Worm (Caenorhabditis elegans) whole organism, L4 larva: Measurements from ENCODE around the gene C49A9.5.

Experiments used
- F26F4.8 ChIP-seq: fragments of 200-800 bp; sonication (Bioruptor generic); conservative IDR thresholded peaks from 2 replicates; pipeline ENCODE4 v1.3.6; 2022; ENCODE audit warnings: missing genetic modification characterization, missing compliant biosample characterization
- aly-2 ChIP-seq: sonication (generic microtip); optimal IDR thresholded peaks from 2 replicates; lab custom pipeline; 2018; ENCODE audit warnings: missing biosample characterization, missing genetic modification characterization
- dve-1 ChIP-seq: sonication (generic microtip); optimal IDR thresholded peaks from 2 replicates; lab custom pipeline; 2017; ENCODE audit warnings: antibody characterized with exemption, mild to moderate bottlenecking, missing genetic modification characterization, missing compliant biosample characterization; ENCODE audit not compliant: insufficient read depth
- egl-27 ChIP-seq: sonication (generic microtip); optimal IDR thresholded peaks from 3 replicates; lab custom pipeline; 2017; ENCODE audit warnings: missing biosample characterization, missing genetic modification reagents, missing genetic modification characterization
- vab-7 ChIP-seq: fragments of 200-800 bp; sonication (Bioruptor generic); IDR thresholded peaks from 2 replicates; pipeline ENCODE4 v1.3.6; 2022; ENCODE audit warnings: missing genetic modification reagents, missing genetic modification characterization, missing compliant biosample characterization

DNA sequence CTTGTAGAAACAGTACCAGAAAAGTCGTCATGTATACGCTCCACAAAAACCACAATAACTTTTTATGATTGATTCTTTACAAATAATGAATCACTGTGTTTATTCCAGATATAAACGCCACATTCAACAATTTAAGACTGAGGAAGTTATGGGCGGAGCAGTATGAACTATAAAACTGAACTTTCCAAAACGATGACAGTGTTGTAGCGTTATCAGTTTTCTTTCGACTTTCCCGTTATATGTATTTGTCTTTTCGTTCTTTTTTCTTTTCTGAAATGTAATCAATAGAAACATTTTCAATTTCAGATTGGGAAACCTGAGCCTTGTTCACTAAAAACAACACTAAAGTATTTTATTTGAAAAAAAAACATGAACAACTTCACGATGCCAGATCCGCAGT, 3.6 kb downstream of the C49A9.5 start, which contains the start of gene C49A9.9:
- TF ChIP-seq aly-2 (tag; lab: Kevin White, UChicago) (no peak), vab-7 (GFP tag; lab: Robert Waterston, UW) (no peak), F26F4.8 (GFP tag; lab: Robert Waterston, UW) (no peak), egl-27 (tag; lab: Kevin White, UChicago) (no peak), dve-1 (tag; lab: Kevin White, UChicago) (peak; percentile 1)
